Worm (Caenorhabditis elegans) whole organism, L3 larva: ENCODE data around the gene natb-1.

ENCODE experiments used
- ZK546.5 ChIP-seq: sonication (generic microtip); optimal IDR thresholded peaks from 2 replicates; lab custom pipeline; 2017; ENCODE audit warnings: missing biosample characterization, missing genetic modification characterization
- aly-2 ChIP-seq: fragments of 150-350 bp; optimal IDR thresholded peaks from 2 replicates; lab custom pipeline; 2014; ENCODE audit warnings: missing biosample characterization, missing genetic modification characterization
- ama-1 ChIP-seq: fragments of 150-350 bp; optimal IDR thresholded peaks from 2 replicates; lab custom pipeline; 2018
- ceh-16 ChIP-seq: sonication (generic microtip); optimal IDR thresholded peaks from 2 replicates; lab custom pipeline; 2017; ENCODE audit warnings: missing biosample characterization, missing genetic modification characterization
- ceh-28 ChIP-seq: fragments of 150-350 bp; optimal IDR thresholded peaks from 2 replicates; lab custom pipeline; 2014; ENCODE audit warnings: missing biosample characterization, missing genetic modification reagents, missing genetic modification characterization
- ceh-82 ChIP-seq: fragments of 150-350 bp; optimal IDR thresholded peaks from 2 replicates; lab custom pipeline; 2014; ENCODE audit warnings: missing biosample characterization, missing genetic modification characterization
- daf-12 ChIP-seq: fragments of 150-350 bp; optimal IDR thresholded peaks from 2 replicates; lab custom pipeline; 2014; ENCODE audit warnings: missing biosample characterization, missing genetic modification reagents, missing genetic modification characterization
- egl-27 ChIP-seq: sonication (generic microtip); optimal IDR thresholded peaks from 4 replicates; lab custom pipeline; 2017; ENCODE audit warnings: missing biosample characterization, missing genetic modification reagents, missing genetic modification characterization
- egl-5 ChIP-seq: fragments of 150-350 bp; optimal IDR thresholded peaks from 2 replicates; lab custom pipeline; 2017; ENCODE audit warnings: missing biosample characterization, missing genetic modification reagents, missing genetic modification characterization, inconsistent platforms
- elt-1 ChIP-seq: fragments of 150-350 bp; optimal IDR thresholded peaks from 2 replicates; lab custom pipeline; 2014; ENCODE audit warnings: missing biosample characterization, missing genetic modification characterization
- elt-2 ChIP-seq: sonication (generic microtip); optimal IDR thresholded peaks from 2 replicates; lab custom pipeline; 2016; ENCODE audit warnings: missing genetic modification reagents, mild to moderate bottlenecking, missing genetic modification characterization, missing compliant biosample characterization
- elt-3 ChIP-seq, 3 experiments: fragments of 150-350 bp in 1 of 3; sonication (generic microtip) in 2 of 3; optimal IDR thresholded peaks; 2 replicates in 2 of 3; 4 replicates in 1 of 3; lab custom pipeline; 2014 to 2017; ENCODE audit warnings: missing biosample characterization in 3 of 3, missing genetic modification characterization in 3 of 3
- fkh-10 ChIP-seq: sonication (generic microtip); optimal IDR thresholded peaks from 2 replicates; lab custom pipeline; 2017; ENCODE audit warnings: missing biosample characterization, missing genetic modification reagents, missing genetic modification characterization
- fkh-2 ChIP-seq: fragments of 150-350 bp; optimal IDR thresholded peaks from 2 replicates; lab custom pipeline; 2014; ENCODE audit warnings: missing biosample characterization, missing genetic modification reagents, missing genetic modification characterization
- fos-1 ChIP-seq: fragments of 150-350 bp; optimal IDR thresholded peaks from 2 replicates; lab custom pipeline; 2014; ENCODE audit warnings: missing biosample characterization, missing genetic modification characterization
- hmg-11 ChIP-seq: sonication (generic microtip); optimal IDR thresholded peaks from 2 replicates; lab custom pipeline; 2016; ENCODE audit warnings: missing genetic modification characterization, missing compliant biosample characterization
- lin-15B ChIP-seq: fragments of 150-350 bp; optimal IDR thresholded peaks from 2 replicates; lab custom pipeline; 2014; ENCODE audit warnings: missing biosample characterization, missing genetic modification characterization
- lin-39 ChIP-seq: fragments of 150-350 bp; optimal IDR thresholded peaks from 2 replicates; lab custom pipeline; 2018; ENCODE audit warnings: missing biosample characterization, missing genetic modification reagents, missing genetic modification characterization
- lsy-12 ChIP-seq: sonication (generic microtip); optimal IDR thresholded peaks from 2 replicates; lab custom pipeline; 2016; ENCODE audit warnings: mild to moderate bottlenecking, missing genetic modification characterization, missing compliant biosample characterization
- mdl-1 ChIP-seq: fragments of 150-350 bp; optimal IDR thresholded peaks from 2 replicates; lab custom pipeline; 2014; ENCODE audit warnings: missing biosample characterization, missing genetic modification characterization
- mml-1 ChIP-seq: fragments of 150-350 bp; sonication (generic microtip); optimal IDR thresholded peaks from 3 replicates; lab custom pipeline; 2014; ENCODE audit warnings: missing biosample characterization, missing genetic modification characterization
- nfya-1 ChIP-seq: sonication (generic microtip); optimal IDR thresholded peaks from 2 replicates; lab custom pipeline; 2017; ENCODE audit warnings: missing genetic modification characterization, mild to moderate bottlenecking, missing compliant biosample characterization, antibody characterized with exemption, moderate library complexity; ENCODE audit not compliant: insufficient read depth
- nhr-12 ChIP-seq: fragments of 150-350 bp; optimal IDR thresholded peaks from 2 replicates; lab custom pipeline; 2014; ENCODE audit warnings: missing biosample characterization, missing genetic modification characterization
- nhr-23 ChIP-seq: fragments of 150-350 bp; optimal IDR thresholded peaks from 2 replicates; lab custom pipeline; 2014; ENCODE audit warnings: missing biosample characterization, missing genetic modification reagents, missing genetic modification characterization
- nhr-237 ChIP-seq: fragments of 150-350 bp; optimal IDR thresholded peaks from 2 replicates; lab custom pipeline; 2014; ENCODE audit warnings: missing biosample characterization, missing genetic modification characterization
- nhr-25 ChIP-seq: sonication (generic microtip); optimal IDR thresholded peaks from 2 replicates; lab custom pipeline; 2017; ENCODE audit warnings: missing biosample characterization, missing genetic modification characterization
- nhr-28 ChIP-seq: fragments of 150-350 bp; optimal IDR thresholded peaks from 2 replicates; lab custom pipeline; 2014; ENCODE audit warnings: missing biosample characterization, missing genetic modification characterization
- nhr-43 ChIP-seq: sonication (generic microtip); optimal IDR thresholded peaks from 2 replicates; lab custom pipeline; 2016; ENCODE audit warnings: mild to moderate bottlenecking, missing genetic modification characterization, missing compliant biosample characterization; ENCODE audit not compliant: poor library complexity, severe bottlenecking
- pha-4 ChIP-seq: fragments of 150-350 bp; optimal IDR thresholded peaks from 2 replicates; lab custom pipeline; 2014; ENCODE audit warnings: missing biosample characterization, missing genetic modification reagents, missing genetic modification characterization
- pqm-1 ChIP-seq: fragments of 150-350 bp; optimal IDR thresholded peaks from 2 replicates; lab custom pipeline; 2017; ENCODE audit warnings: missing biosample characterization, missing genetic modification characterization, inconsistent platforms
- sea-2 ChIP-seq: fragments of 150-350 bp; sonication (generic microtip); optimal IDR thresholded peaks from 4 replicates; lab custom pipeline; 2014; ENCODE audit warnings: missing biosample characterization, missing genetic modification reagents, missing genetic modification characterization
- skn-1 ChIP-seq: fragments of 150-350 bp; optimal IDR thresholded peaks from 2 replicates; lab custom pipeline; 2014; ENCODE audit warnings: missing biosample characterization, missing genetic modification characterization
- snpc-4 ChIP-seq: fragments of 150-350 bp; optimal IDR thresholded peaks from 2 replicates; lab custom pipeline; 2014; ENCODE audit warnings: missing biosample characterization, missing genetic modification characterization
- tbx-2 ChIP-seq: sonication (generic microtip); optimal IDR thresholded peaks from 2 replicates; lab custom pipeline; 2016; ENCODE audit warnings: mild to moderate bottlenecking, missing genetic modification characterization, missing compliant biosample characterization
- unc-39 ChIP-seq: sonication (generic microtip); optimal IDR thresholded peaks from 4 replicates; lab custom pipeline; 2017; ENCODE audit warnings: missing biosample characterization, missing genetic modification characterization
- unc-62 ChIP-seq: fragments of 150-350 bp; sonication (generic microtip); optimal IDR thresholded peaks from 4 replicates; lab custom pipeline; 2014; ENCODE audit warnings: missing biosample characterization, missing genetic modification reagents, missing genetic modification characterization
- zag-1 ChIP-seq: fragments of 150-350 bp; optimal IDR thresholded peaks from 2 replicates; lab custom pipeline; 2014; ENCODE audit warnings: missing biosample characterization, missing genetic modification characterization
- ztf-4 ChIP-seq: fragments of 150-350 bp; optimal IDR thresholded peaks from 2 replicates; lab custom pipeline; 2014; ENCODE audit warnings: missing biosample characterization, missing genetic modification characterization

Gene natb-1

ce11 chrV:8013901-8014388, 30.7 kb upstream of the natb-1 start, which contains the start of gene Y97E10AR.6:
Y97E10AR.6 (minus strand) TSS chrV:8013951.
- peak; percentile 47 for TF ChIP-seq pha-4 (tag; lab: Kevin White, UChicago)
- peak; percentile 30 for TF ChIP-seq egl-5
- TF ChIP-seq ZK546.5, result no peak
- TF ChIP-seq lin-39 (tag; lab: Kevin White, UChicago), result no peak
- no peak for TF ChIP-seq daf-12 (tag; lab: Kevin White, UChicago)
- peak; percentile 7 for TF ChIP-seq ama-1
- peak; percentile 42 for TF ChIP-seq nfya-1
- TF ChIP-seq aly-2 (tag; lab: Kevin White, UChicago), result no peak
- no peak for TF ChIP-seq nhr-23 (tag; lab: Kevin White, UChicago)
- no peak for TF ChIP-seq ztf-4 (tag; lab: Kevin White, UChicago)
- peak; percentile 66 for TF ChIP-seq lin-15B (tag; lab: Kevin White, UChicago)
- no peak for TF ChIP-seq nhr-28 (tag; lab: Kevin White, UChicago)
- TF ChIP-seq nhr-25 (tag; lab: Kevin White, UChicago), result no peak
- no peak for TF ChIP-seq ceh-28 (tag; lab: Kevin White, UChicago)
- TF ChIP-seq elt-3 (tag; optimal IDR thresholded peaks at IDR 0.05; lab: Kevin White, UChicago), result no peak
- TF ChIP-seq fos-1 (tag; lab: Kevin White, UChicago), result no peak
- TF ChIP-seq nhr-12 (tag; lab: Kevin White, UChicago), result no peak
- TF ChIP-seq fkh-2, result no peak
- TF ChIP-seq skn-1 (tag; lab: Kevin White, UChicago), result no peak
- no peak for TF ChIP-seq hmg-11 (tag; lab: Kevin White, UChicago)
- TF ChIP-seq pqm-1, result no peak
- no peak for TF ChIP-seq mdl-1
- TF ChIP-seq sea-2, result no peak
- no peak for TF ChIP-seq fkh-10 (GFP tag; lab: Kevin White, UChicago)
- TF ChIP-seq snpc-4, result peak; percentile 61
- no peak for TF ChIP-seq nhr-237
- no peak for TF ChIP-seq nhr-43 (tag; lab: Kevin White, UChicago)
- no peak for TF ChIP-seq ceh-16 (tag; lab: Kevin White, UChicago)
- no peak for TF ChIP-seq unc-62 (GFP tag; lab: Kevin White, UChicago)
- no peak for TF ChIP-seq elt-1
- TF ChIP-seq unc-39 (tag; lab: Kevin White, UChicago), result no peak
- peak; percentile 9 for TF ChIP-seq elt-2 (tag; lab: Kevin White, UChicago)
- TF ChIP-seq zag-1 (tag; lab: Kevin White, UChicago), result no peak
- TF ChIP-seq egl-27 (tag; lab: Kevin White, UChicago), result no peak
- TF ChIP-seq tbx-2 (tag; lab: Kevin White, UChicago), result no peak

- TF ChIP-seq ceh-16 (tag; lab: Kevin White, UChicago), result no peak
- no peak for TF ChIP-seq mdl-1
- TF ChIP-seq zag-1 (tag; lab: Kevin White, UChicago), result no peak
- no peak for TF ChIP-seq nhr-12 (tag; lab: Kevin White, UChicago)
- TF ChIP-seq nhr-237, result no peak
- TF ChIP-seq lin-39 (tag; lab: Kevin White, UChicago), result no peak
- no peak for TF ChIP-seq fkh-2
- no peak for TF ChIP-seq nhr-25 (tag; lab: Kevin White, UChicago)
- peak; percentile 26 for TF ChIP-seq ama-1
- peak; percentile 14 for TF ChIP-seq pha-4 (tag; lab: Kevin White, UChicago)
- TF ChIP-seq, all 47 proteins: peak for 2
Measured at ce11 chrV:8012032-8012431, 28.8 kb upstream of the natb-1 start, which contains the start of gene rpb-9. rpb-9 (minus strand) TSS chrV:8012345.

ce11 chrV:8010846-8011245, 27.6 kb upstream of the natb-1 start, which contains the start of gene lmtr-2:
lmtr-2 (minus strand) TSS chrV:8011106.
- no peak for TF ChIP-seq nhr-28 (tag; lab: Kevin White, UChicago)
- no peak for TF ChIP-seq nhr-237
- TF ChIP-seq lsy-12 (tag; lab: Kevin White, UChicago), result no peak
- TF ChIP-seq, all 47 proteins: peak for 0

ce11 chrV:8010103-8010502, 26.9 kb upstream of the natb-1 start, which contains the start of gene Y97E10AR.4:
Y97E10AR.4 (minus strand) TSS chrV:8010233.
- TF ChIP-seq nfya-1, result no peak
- TF ChIP-seq mml-1, result no peak
- TF ChIP-seq nhr-12 (tag; lab: Kevin White, UChicago), result no peak
- TF ChIP-seq ceh-82 (tag; lab: Kevin White, UChicago), result no peak
- TF ChIP-seq skn-1 (tag; lab: Kevin White, UChicago), result no peak
